Worm (Caenorhabditis elegans): Measurements from ENCODE around the gene nsy-4.

The nsy-4 gene

ce11 chrIV:2316796-2317195 lies 6.3 kb upstream of the nsy-4 start (continued):
- TF ChIP-seq ztf-4 (tag; optimal IDR thresholded peaks at IDR 0.05): no peak
- no peak for TF ChIP-seq nhr-11 (tag; optimal IDR thresholded peaks at IDR 0.05)
- no peak for TF ChIP-seq unc-39 (tag; optimal IDR thresholded peaks at IDR 0.05)
- no peak for TF ChIP-seq mab-5 (tag; optimal IDR thresholded peaks at IDR 0.05)
- TF ChIP-seq ceh-16 (tag; optimal IDR thresholded peaks at IDR 0.05): peak; percentile 34
- TF ChIP-seq elt-3 (tag; optimal IDR thresholded peaks at IDR 0.05): no peak
- TF ChIP-seq C34F6.9 (tag; optimal IDR thresholded peaks at IDR 0.05): peak; percentile 49
- TF ChIP-seq nhr-10 (tag; optimal IDR thresholded peaks at IDR 0.05): no peak
- no peak for TF ChIP-seq nhr-25 (tag; optimal IDR thresholded peaks at IDR 0.05)
- no peak for TF ChIP-seq mdl-1 (tag; optimal IDR thresholded peaks at IDR 0.05)
- no peak for TF ChIP-seq sma-9 (GFP tag; optimal IDR thresholded peaks at IDR 0.05)
- no peak for TF ChIP-seq sma-9 (tag; optimal IDR thresholded peaks at IDR 0.05)
- peak; percentile 4 for TF ChIP-seq sma-3 (GFP tag; optimal IDR thresholded peaks at IDR 0.05)
- no peak for TF ChIP-seq elt-1 (tag; optimal IDR thresholded peaks at IDR 0.05)
- no peak for TF ChIP-seq egl-27 (tag; optimal IDR thresholded peaks at IDR 0.05)
- TF ChIP-seq nhr-77 (tag; optimal IDR thresholded peaks at IDR 0.05): no peak
- no peak for TF ChIP-seq ama-1 (optimal IDR thresholded peaks at IDR 0.05)
- peak; percentile 18 for TF ChIP-seq F13H6.1 (tag; optimal IDR thresholded peaks at IDR 0.05)
- no peak for TF ChIP-seq blmp-1 (tag; optimal IDR thresholded peaks at IDR 0.05; ENCODE audit: insufficient read depth)
- TF ChIP-seq lin-13 (GFP tag; optimal IDR thresholded peaks at IDR 0.05): peak; percentile 34
- peak; percentile 55 for TF ChIP-seq nhr-129 (tag; optimal IDR thresholded peaks at IDR 0.05)
- peak; percentile 84 for TF ChIP-seq crh-2 (tag; optimal IDR thresholded peaks at IDR 0.05)
- TF ChIP-seq R02D3.7 (tag; optimal IDR thresholded peaks at IDR 0.05): no peak

ce11 chrIV:2320009-2320408 lies 3.1 kb upstream of the nsy-4 start:
- TF ChIP-seq unc-39 (tag; optimal IDR thresholded peaks at IDR 0.05) (no peak), nhr-6 (tag; optimal IDR thresholded peaks at IDR 0.05) (no peak)

- peak; percentile 64 for TF ChIP-seq ceh-16 (tag; optimal IDR thresholded peaks at IDR 0.05)
- no peak for TF ChIP-seq mbf-1 (tag; optimal IDR thresholded peaks at IDR 0.05)
These were observed 1.5 kb upstream of the nsy-4 start for ce11 chrIV:2321546-2321945.

ce11 chrIV:2327317-2327716 lies 4.2 kb downstream of the nsy-4 start:
- TF ChIP-seq R02D3.7 (tag; optimal IDR thresholded peaks at IDR 0.05) (no peak), F13H6.1 (tag; optimal IDR thresholded peaks at IDR 0.05) (no peak), ztf-4 (tag; optimal IDR thresholded peaks at IDR 0.05) (no peak), C34F6.9 (tag; optimal IDR thresholded peaks at IDR 0.05) (no peak), egl-27 (tag; optimal IDR thresholded peaks at IDR 0.05) (no peak), nhr-23 (tag; optimal IDR thresholded peaks at IDR 0.05) (no peak), mbf-1 (tag; optimal IDR thresholded peaks at IDR 0.05) (no peak), ceh-82 (tag; optimal IDR thresholded peaks at IDR 0.05) (no peak), nhr-21 (tag; optimal IDR thresholded peaks at IDR 0.05) (no peak), ceh-16 (tag; optimal IDR thresholded peaks at IDR 0.05) (no peak), lin-39 (tag; optimal IDR thresholded peaks at IDR 0.05) (no peak), mab-5 (tag; optimal IDR thresholded peaks at IDR 0.05) (no peak), elt-1 (tag; optimal IDR thresholded peaks at IDR 0.05) (no peak), alr-1 (tag; optimal IDR thresholded peaks at IDR 0.05) (no peak), nhr-77 (tag; optimal IDR thresholded peaks at IDR 0.05) (no peak), lin-13 (GFP tag; optimal IDR thresholded peaks at IDR 0.05) (no peak), nhr-10 (tag; optimal IDR thresholded peaks at IDR 0.05) (no peak), ztf-1 (GFP tag; conservative IDR thresholded peaks at IDR 0.05) (no peak), ama-1 (optimal IDR thresholded peaks at IDR 0.05) (no peak)

- TF ChIP-seq ZK546.5 (tag; optimal IDR thresholded peaks at IDR 0.05) (no peak), lsy-2 (tag; optimal IDR thresholded peaks at IDR 0.05) (no peak), unc-62 (GFP tag; optimal IDR thresholded peaks at IDR 0.05) (no peak), nhr-129 (tag; optimal IDR thresholded peaks at IDR 0.05) (no peak), skn-1 (tag; optimal IDR thresholded peaks at IDR 0.05) (no peak), unc-39 (tag; optimal IDR thresholded peaks at IDR 0.05) (no peak), crh-2 (tag; optimal IDR thresholded peaks at IDR 0.05) (no peak), nhr-25 (tag; optimal IDR thresholded peaks at IDR 0.05) (no peak), nhr-21 (tag; optimal IDR thresholded peaks at IDR 0.05) (no peak), F13H6.1 (tag; optimal IDR thresholded peaks at IDR 0.05) (no peak), nhr-77 (tag; optimal IDR thresholded peaks at IDR 0.05) (no peak), aly-2 (tag; optimal IDR thresholded peaks at IDR 0.05) (no peak), ztf-11 (tag; optimal IDR thresholded peaks at IDR 0.05) (no peak), mbf-1 (tag; optimal IDR thresholded peaks at IDR 0.05) (no peak), elt-1 (tag; optimal IDR thresholded peaks at IDR 0.05) (no peak), fos-1 (tag; optimal IDR thresholded peaks at IDR 0.05) (no peak), nhr-6 (tag; optimal IDR thresholded peaks at IDR 0.05) (no peak)
These were observed 6.5 kb downstream of the nsy-4 start, which contains the start of gene nhr-236 for ce11 chrIV:2329540-2329939. nhr-236 (minus strand) TSS chrIV:2329640.
